Fruit fly (Drosophila melanogaster): ENCODE data around the gene CG14711.

The CG14711 gene

dm6 chr3R:11669954-11670347 lies 46.8 kb downstream of the CG14711 start:
- TF ChIP-seq sr (GFP tag; IDR thresholded peaks at IDR 0.05) (no peak), grau (tag; optimal IDR thresholded peaks at IDR 0.05) (no peak), CG6272 (GFP tag; IDR thresholded peaks at IDR 0.05) (no peak), trem (tag; optimal IDR thresholded peaks at IDR 0.05) (no peak), NK7.1 (GFP tag; optimal IDR thresholded peaks at IDR 0.05) (no peak), disco-r (GFP tag; optimal IDR thresholded peaks at IDR 0.05) (no peak), Usf (GFP tag; optimal IDR thresholded peaks at IDR 0.05) (no peak), CG4424 (GFP tag; optimal IDR thresholded peaks at IDR 0.05) (no peak), Ravus (GFP tag; IDR thresholded peaks at IDR 0.05) (no peak), CG8478 (optimal IDR thresholded peaks at IDR 0.05) (peak; percentile 83), CG30431 (GFP tag; optimal IDR thresholded peaks at IDR 0.05) (no peak), chinmo (GFP tag; IDR thresholded peaks at IDR 0.05; ENCODE audit: partially characterized antibody) (0 out of 4 replicates have a peak, but pooled peaks have one; percentile 16), wor (GFP tag; IDR thresholded peaks at IDR 0.05) (no peak), CG12219 (GFP tag; optimal IDR thresholded peaks at IDR 0.05) (no peak), CG4360 (GFP tag; IDR thresholded peaks at IDR 0.05) (peak; percentile 25; the same call in 1 of the 2 replicates), prd (optimal IDR thresholded peaks at IDR 0.05) (no peak), prd (GFP tag; IDR thresholded peaks at IDR 0.05) (no peak), exex (tag; optimal IDR thresholded peaks at IDR 0.05) (no peak), Mrtf (GFP tag; IDR thresholded peaks at IDR 0.05) (no peak), Aef1 (GFP tag; IDR thresholded peaks at IDR 0.05) (no peak), vfl (GFP tag; optimal IDR thresholded peaks at IDR 0.05) (no peak), Nf-YC (tag; optimal IDR thresholded peaks at IDR 0.05) (no peak), nerfin-2 (GFP tag; IDR thresholded peaks at IDR 0.05; ENCODE audit: partially characterized antibody) (no peak), scrt (GFP tag; optimal IDR thresholded peaks at IDR 0.05) (peak; percentile 88), Ets65A (GFP tag) (peak; percentile 41), Deaf1 (tag; optimal IDR thresholded peaks at IDR 0.05) (peak; percentile 17)

- TF ChIP-seq gem (tag; optimal IDR thresholded peaks at IDR 0.05): no peak
- TF ChIP-seq mirr (GFP tag; optimal IDR thresholded peaks at IDR 0.05): peak; percentile 63
- TF ChIP-seq exex (tag; optimal IDR thresholded peaks at IDR 0.05): peak; percentile 79
- peak; percentile 75 for TF ChIP-seq grn (GFP tag; optimal IDR thresholded peaks at IDR 0.05)
- peak in 1 of 2 experiments; percentile 20 for TF ChIP-seq Pdp1 (GFP tag; optimal IDR thresholded peaks at IDR 0.05)
- 0 out of 4 replicates have a peak, but pooled peaks have one; percentile 27 for TF ChIP-seq chinmo (GFP tag; IDR thresholded peaks at IDR 0.05; ENCODE audit: partially characterized antibody)
- 0 out of 2 replicates have a peak, but pooled peaks have one; percentile 26 for TF ChIP-seq GATAe (GFP tag; conservative IDR thresholded peaks at IDR 0.05)
- TF ChIP-seq Hey (tag; optimal IDR thresholded peaks at IDR 0.05): peak; percentile 49
- TF ChIP-seq ash1 (GFP tag; optimal IDR thresholded peaks at IDR 0.05): no peak
These were observed 47.7 kb downstream of the CG14711 start for dm6 chr3R:11670888-11671287.

dm6 chr3R:11671784-11672183 lies 48.6 kb downstream of the CG14711 start:
- no peak for TF ChIP-seq Side (GFP tag; optimal IDR thresholded peaks at IDR 0.05)
- TF ChIP-seq en (GFP tag; optimal IDR thresholded peaks at IDR 0.05): no peak
- TF ChIP-seq slbo (GFP tag; IDR thresholded peaks at IDR 0.05): 0 out of 2 replicates have a peak, but pooled peaks have one; percentile 5
- TF ChIP-seq emc (GFP tag; optimal IDR thresholded peaks at IDR 0.05): peak; percentile 5
- no peak for TF ChIP-seq pnt (GFP tag; optimal IDR thresholded peaks at IDR 0.05)
- no peak for TF ChIP-seq lbe (GFP tag; optimal IDR thresholded peaks at IDR 0.05)
- peak; percentile 83 for TF ChIP-seq Ets65A (GFP tag)
- peak; percentile 79 for TF ChIP-seq D19A (tag; optimal IDR thresholded peaks at IDR 0.05)
- TF ChIP-seq repo (GFP tag; optimal IDR thresholded peaks at IDR 0.05): no peak

Data from whole organism, embryonic.